Worm (Caenorhabditis elegans): ENCODE measurements around the gene gnrr-3.

ce11 chrX:10022016-10022415 lies 27.2 kb upstream of the gnrr-3 start, which contains the start of gene F42G10.1:
- TF ChIP-seq ztf-4 (tag; optimal IDR thresholded peaks at IDR 0.05) (no peak), snu-23 (GFP tag; optimal IDR thresholded peaks at IDR 0.05) (no peak), nhr-77 (tag; optimal IDR thresholded peaks at IDR 0.05) (no peak), elt-3 (tag; optimal IDR thresholded peaks at IDR 0.05) (no peak), zag-1 (tag; optimal IDR thresholded peaks at IDR 0.05) (no peak), C34B4.2 (tag; optimal IDR thresholded peaks at IDR 0.05) (no peak), blmp-1 (tag; optimal IDR thresholded peaks at IDR 0.05) (no peak), fkh-8 (tag; optimal IDR thresholded peaks at IDR 0.05) (no peak)

All from whole organism, L1 larva.